Worm (Caenorhabditis elegans) whole organism, L4 larva: Measurements from ENCODE around the gene nol-10.
"Not testable (repeated sequence)": the region's sequence is repeated elsewhere in the genome, so short reads cannot be mapped to it uniquely, and the experiment has no call there.

ENCODE experiments used
- F26F4.8 ChIP-seq: fragments of 200-800 bp; sonication (Bioruptor generic); conservative IDR thresholded peaks from 2 replicates; pipeline ENCODE4 v1.3.6; 2022; ENCODE audit warnings: missing genetic modification characterization, missing compliant biosample characterization
- R02D3.7 ChIP-seq: fragments of 150-350 bp; sonication (generic microtip); optimal IDR thresholded peaks from 3 replicates; lab custom pipeline; 2014; ENCODE audit warnings: missing biosample characterization, missing genetic modification characterization
- Y75B8A.6 ChIP-seq: fragments of 200-800 bp; sonication (Bioruptor generic); IDR thresholded peaks from 2 replicates; pipeline ENCODE4 v1.3.6; 2022; ENCODE audit warnings: missing genetic modification reagents, missing genetic modification characterization, missing compliant biosample characterization
- ZK337.2 ChIP-seq: fragments of 200-800 bp; sonication (Bioruptor generic); IDR thresholded peaks from 2 replicates; pipeline ENCODE4 v1.3.6; 2022; ENCODE audit warnings: missing genetic modification reagents, missing genetic modification characterization, missing compliant biosample characterization
- aha-1 ChIP-seq: fragments of 150-350 bp; peaks from one replicate; lab custom pipeline; 2014; ENCODE audit warnings: missing biosample characterization, missing genetic modification characterization
- arid-1 ChIP-seq: fragments of 200-800 bp; sonication (Bioruptor generic); conservative IDR thresholded peaks from 2 replicates; pipeline ENCODE4 v1.3.6; 2022; ENCODE audit warnings: missing genetic modification reagents, missing genetic modification characterization, missing compliant biosample characterization
- attf-4 ChIP-seq: sonication (generic microtip); optimal IDR thresholded peaks from 3 replicates; lab custom pipeline; 2017; ENCODE audit warnings: missing biosample characterization, missing genetic modification characterization
- ceh-20 ChIP-seq: fragments of 200-800 bp; sonication (Bioruptor generic); IDR thresholded peaks from 2 replicates; pipeline ENCODE4 v1.3.6; 2022; ENCODE audit warnings: missing genetic modification reagents, missing genetic modification characterization, missing compliant biosample characterization
- daf-19 ChIP-seq: fragments of 200-800 bp; sonication (Bioruptor generic); conservative IDR thresholded peaks from 2 replicates; pipeline ENCODE4 v1.3.6; 2022; ENCODE audit warnings: missing genetic modification characterization, missing compliant biosample characterization
- dmd-6 ChIP-seq: fragments of 200-800 bp; sonication (Bioruptor generic); IDR thresholded peaks from 2 replicates; pipeline ENCODE4 v1.3.6; 2022; ENCODE audit warnings: missing genetic modification reagents, missing genetic modification characterization, missing compliant biosample characterization
- duxl-1 ChIP-seq: sonication (generic microtip); optimal IDR thresholded peaks from 2 replicates; lab custom pipeline; 2016; ENCODE audit warnings: mild to moderate bottlenecking, missing genetic modification characterization, moderate library complexity, missing compliant biosample characterization; ENCODE audit not compliant: poor library complexity
- dve-1 ChIP-seq: sonication (generic microtip); optimal IDR thresholded peaks from 2 replicates; lab custom pipeline; 2017; ENCODE audit warnings: antibody characterized with exemption, mild to moderate bottlenecking, missing genetic modification characterization, missing compliant biosample characterization; ENCODE audit not compliant: insufficient read depth
- egl-43 ChIP-seq: fragments of 200-800 bp; sonication (Bioruptor generic); IDR thresholded peaks from 2 replicates; pipeline ENCODE4 v1.3.6; 2022; ENCODE audit warnings: missing genetic modification reagents, missing genetic modification characterization, missing compliant biosample characterization
- fos-1 ChIP-seq: fragments of 150-350 bp; optimal IDR thresholded peaks from 2 replicates; lab custom pipeline; 2014; ENCODE audit warnings: missing biosample characterization, missing genetic modification characterization
- gei-8 ChIP-seq: fragments of 200-800 bp; sonication (Bioruptor generic); optimal IDR thresholded peaks from 2 replicates; lab custom pipeline; 2018; ENCODE audit warnings: mild to moderate bottlenecking, missing genetic modification characterization, missing compliant biosample characterization
- hif-1 ChIP-seq, 2 experiments: sonication (generic microtip); optimal IDR thresholded peaks; 2 replicates each; lab custom pipeline; 2016 to 2017; ENCODE audit warnings: missing compliant biosample characterization in 2 of 2, missing genetic modification characterization in 2 of 2, missing genetic modification reagents in 2 of 2, missing genotype in 2 of 2, mild to moderate bottlenecking in 1 of 2
- jun-1 ChIP-seq: fragments of 150-350 bp; optimal IDR thresholded peaks from 2 replicates; lab custom pipeline; 2014; ENCODE audit warnings: missing biosample characterization, missing genetic modification reagents, missing genetic modification characterization
- lim-7 ChIP-seq: fragments of 200-800 bp; sonication (Bioruptor generic); IDR thresholded peaks from 2 replicates; pipeline ENCODE4 v1.3.6; 2022; ENCODE audit warnings: missing genetic modification characterization, missing compliant biosample characterization
- lir-3 ChIP-seq: sonication (generic microtip); optimal IDR thresholded peaks from 2 replicates; lab custom pipeline; 2016; ENCODE audit warnings: mild to moderate bottlenecking, missing genetic modification characterization, missing compliant biosample characterization
- lsy-2 ChIP-seq, 2 experiments: fragments of 150-350 bp in 1 of 2; sonication (generic microtip) in 1 of 2; optimal IDR thresholded peaks; 2 replicates each; lab custom pipeline; 2014 to 2017; ENCODE audit warnings: missing biosample characterization in 2 of 2, missing genetic modification characterization in 2 of 2
- madf-5 ChIP-seq, 2 experiments: fragments of 200-800 bp; sonication (Bioruptor generic); IDR thresholded peaks; 2 replicates each; pipeline ENCODE4 v1.3.6; 2022; ENCODE audit warnings: missing compliant biosample characterization in 2 of 2, missing genetic modification characterization in 2 of 2
- mep-1 ChIP-seq: fragments of 150-350 bp; sonication (generic microtip); optimal IDR thresholded peaks from 3 replicates; lab custom pipeline; 2014; ENCODE audit warnings: missing biosample characterization, missing genetic modification characterization
- mxl-2 ChIP-seq: fragments of 200-800 bp; sonication (Bioruptor generic); conservative IDR thresholded peaks from 2 replicates; pipeline ENCODE4 v1.3.6; 2022; ENCODE audit warnings: missing genetic modification reagents, missing genetic modification characterization, missing compliant biosample characterization
- mxl-3 ChIP-seq: fragments of 200-800 bp; sonication (Bioruptor generic); optimal IDR thresholded peaks from 2 replicates; lab custom pipeline; 2018; ENCODE audit warnings: mild to moderate bottlenecking, missing genetic modification characterization, missing compliant biosample characterization
- nhr-10 ChIP-seq: fragments of 150-350 bp; optimal IDR thresholded peaks from 2 replicates; lab custom pipeline; 2014; ENCODE audit warnings: missing biosample characterization, missing genetic modification characterization
- nhr-102 ChIP-seq: sonication (generic microtip); optimal IDR thresholded peaks from 2 replicates; lab custom pipeline; 2016; ENCODE audit warnings: mild to moderate bottlenecking, missing genetic modification characterization, moderate library complexity, missing compliant biosample characterization
- nhr-25 ChIP-seq: sonication (generic microtip); optimal IDR thresholded peaks from 2 replicates; lab custom pipeline; 2017; ENCODE audit warnings: missing genetic modification characterization, mild to moderate bottlenecking, missing compliant biosample characterization, antibody characterized with exemption, moderate library complexity, borderline replicate concordance; ENCODE audit not compliant: insufficient read depth
- nhr-42 ChIP-seq: fragments of 200-800 bp; sonication (Bioruptor generic); IDR thresholded peaks from 2 replicates; pipeline ENCODE4 v1.3.6; 2022; ENCODE audit warnings: missing genetic modification characterization, missing compliant biosample characterization
- nhr-48 ChIP-seq: sonication (generic microtip); optimal IDR thresholded peaks from 2 replicates; lab custom pipeline; 2016; ENCODE audit warnings: mild to moderate bottlenecking, missing genetic modification characterization, missing compliant biosample characterization
- saeg-2 ChIP-seq: fragments of 200-800 bp; sonication (Bioruptor generic); IDR thresholded peaks from 2 replicates; pipeline ENCODE4 v1.3.6; 2022; ENCODE audit warnings: missing genetic modification reagents, missing genetic modification characterization, missing compliant biosample characterization
- skn-1 ChIP-seq: fragments of 150-350 bp; optimal IDR thresholded peaks from 2 replicates; lab custom pipeline; 2014; ENCODE audit warnings: missing biosample characterization, missing genetic modification characterization
- tag-97 ChIP-seq: fragments of 200-800 bp; sonication (Bioruptor generic); IDR thresholded peaks from 2 replicates; pipeline ENCODE4 v1.3.6; 2022; ENCODE audit warnings: missing genetic modification characterization, missing compliant biosample characterization
- tra-1 ChIP-seq: fragments of 200-800 bp; sonication (Bioruptor generic); IDR thresholded peaks from 2 replicates; pipeline ENCODE4 v1.3.6; 2022; ENCODE audit warnings: missing genetic modification reagents, missing genetic modification characterization, missing compliant biosample characterization
- unc-39 ChIP-seq: sonication (generic microtip); optimal IDR thresholded peaks from 2 replicates; lab custom pipeline; 2017; ENCODE audit warnings: missing biosample characterization, missing genetic modification characterization
- unc-62 ChIP-seq, 3 experiments: fragments of 150-350 bp in 1 of 3; sonication (generic microtip); optimal IDR thresholded peaks in 2 of 3; peaks in 1 of 3; 1 replicate in 1 of 3; 2 replicates in 2 of 3; lab custom pipeline; 2014 to 2017; ENCODE audit warnings: missing biosample characterization in 3 of 3, missing genetic modification characterization in 3 of 3, missing genetic modification reagents in 3 of 3, missing genotype in 1 of 3
- vab-7 ChIP-seq: fragments of 200-800 bp; sonication (Bioruptor generic); IDR thresholded peaks from 2 replicates; pipeline ENCODE4 v1.3.6; 2022; ENCODE audit warnings: missing genetic modification reagents, missing genetic modification characterization, missing compliant biosample characterization
- zag-1 ChIP-seq: fragments of 150-350 bp; optimal IDR thresholded peaks from 2 replicates; lab custom pipeline; 2014; ENCODE audit warnings: missing biosample characterization, missing genetic modification characterization
- zfp-2 ChIP-seq: sonication (generic microtip); optimal IDR thresholded peaks from 2 replicates; lab custom pipeline; 2016; ENCODE audit warnings: mild to moderate bottlenecking, missing genetic modification characterization, missing compliant biosample characterization
- zip-2 ChIP-seq: fragments of 150-350 bp; optimal IDR thresholded peaks from 2 replicates; lab custom pipeline; 2014; ENCODE audit warnings: missing biosample characterization, missing genetic modification characterization

nol-10 gene

DNA sequence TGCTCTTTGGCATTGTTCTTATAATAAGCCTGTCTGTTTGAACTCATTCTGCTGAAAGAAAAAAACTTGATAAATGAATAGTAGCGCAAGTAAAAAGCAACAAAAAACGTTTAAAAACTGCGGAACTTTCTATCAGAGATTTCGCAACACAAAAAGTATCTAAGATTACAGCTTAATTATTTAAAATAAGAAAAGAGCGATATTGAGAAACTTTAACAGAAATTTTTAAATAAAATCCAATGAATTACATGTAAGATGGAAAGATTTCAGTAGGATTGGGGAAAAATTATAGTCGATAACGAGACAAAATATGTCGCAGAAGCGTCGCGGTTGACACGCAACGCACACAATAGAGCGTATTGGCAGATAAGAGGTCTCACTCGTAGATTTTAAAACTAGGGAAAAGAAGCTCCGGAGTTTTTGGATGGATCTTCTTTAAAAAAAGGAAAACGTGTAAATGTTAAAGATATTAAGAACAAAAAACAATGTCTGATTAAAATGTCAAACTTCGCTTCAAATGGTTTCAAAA, 18.7 kb upstream of the nol-10 start, which contains the start of gene ima-3 (continued):
- TF ChIP-seq skn-1 (no peak), nhr-102 (tag; lab: Kevin White, UChicago) (no peak), jun-1 (tag; lab: Kevin White, UChicago) (no peak), nhr-25 (tag; lab: Kevin White, UChicago) (no peak), tag-97 (no peak), unc-62 (GFP tag; optimal IDR thresholded peaks at IDR 0.05 in 1 of 2; lab: Kevin White, UChicago) (no peak), unc-62 (tag; optimal IDR thresholded peaks at IDR 0.05; lab: Kevin White, UChicago) (no peak), mep-1 (peak; percentile 51), nhr-42 (GFP tag; lab: Robert Waterston, UW) (no peak), dve-1 (tag; lab: Kevin White, UChicago) (peak; percentile 30), zag-1 (tag; lab: Kevin White, UChicago) (no peak), lsy-2 (tag; optimal IDR thresholded peaks at IDR 0.05; lab: Kevin White, UChicago) (peak in 1 of 2 experiments; percentile 62)
- TF ChIP-seq, all 104 proteins: peak for 15

DNA sequence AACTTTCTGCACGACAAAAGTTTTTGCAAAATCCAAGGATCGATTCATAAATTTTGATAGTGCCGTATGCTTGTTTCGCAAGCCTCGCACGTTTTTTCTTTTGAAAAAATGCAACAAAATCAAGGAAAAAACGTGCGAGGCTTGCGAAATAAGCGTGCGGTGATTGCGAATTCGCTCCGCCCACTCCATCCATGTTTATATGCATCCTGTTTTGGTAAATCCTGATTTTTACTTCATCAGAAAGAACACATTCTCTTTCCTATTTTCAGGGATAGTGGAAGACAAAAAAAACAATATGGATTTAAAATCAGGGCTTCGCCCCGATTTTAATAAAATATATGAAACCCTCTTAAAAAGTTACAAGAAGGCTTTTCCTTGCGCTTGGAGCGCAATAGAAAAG, 16.5 kb upstream of the nol-10 start, which contains the start of gene F32E10.9:
Gene F32E10.9 (minus strand): TSS at position 101 of the 400 bp plus-strand sequence.
- TF ChIP-seq aha-1 (tag; lab: Kevin White, UChicago); lim-7; dve-1 (tag; lab: Kevin White, UChicago): not testable (repeated sequence)

DNA sequence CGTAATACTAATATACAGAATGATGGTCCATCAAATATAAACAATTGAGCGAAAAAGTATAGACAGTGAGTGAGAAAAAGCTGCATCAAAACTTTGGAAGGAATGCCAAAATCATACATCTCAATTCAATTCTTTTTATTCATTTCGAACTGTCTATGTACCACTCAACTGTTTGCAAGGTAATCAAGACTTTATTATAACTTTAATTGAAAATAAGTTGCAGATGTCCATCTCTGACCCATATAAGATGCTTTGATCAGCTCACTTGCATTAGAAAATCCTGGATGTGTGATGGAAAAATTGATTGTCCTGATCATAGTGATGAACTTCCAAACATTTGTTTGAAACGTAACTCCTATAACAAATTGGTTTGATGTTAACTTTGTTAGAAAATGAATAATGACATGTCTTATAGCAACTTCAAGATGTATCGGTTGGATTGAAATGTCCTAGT, 12.8 kb upstream of the nol-10 start, which contains the start of gene F32E10.8:
Gene F32E10.8 (plus strand): TSS at position 51 of the 454 bp plus-strand sequence.
- TF ChIP-seq lsy-2 (tag; optimal IDR thresholded peaks at IDR 0.05; lab: Kevin White, UChicago) (no peak), tra-1 (GFP tag; lab: Robert Waterston, UW) (no peak), unc-39 (tag; lab: Kevin White, UChicago) (no peak), F26F4.8 (no peak), unc-62 (GFP tag; optimal IDR thresholded peaks at IDR 0.05 in 1 of 2; lab: Kevin White, UChicago) (peak in 1 of 2 experiments; percentile 97), unc-62 (tag; optimal IDR thresholded peaks at IDR 0.05; lab: Kevin White, UChicago) (no peak), nhr-48 (tag; lab: Kevin White, UChicago) (no peak), lim-7 (no peak), arid-1 (GFP tag; lab: Robert Waterston, UW) (no peak)

DNA sequence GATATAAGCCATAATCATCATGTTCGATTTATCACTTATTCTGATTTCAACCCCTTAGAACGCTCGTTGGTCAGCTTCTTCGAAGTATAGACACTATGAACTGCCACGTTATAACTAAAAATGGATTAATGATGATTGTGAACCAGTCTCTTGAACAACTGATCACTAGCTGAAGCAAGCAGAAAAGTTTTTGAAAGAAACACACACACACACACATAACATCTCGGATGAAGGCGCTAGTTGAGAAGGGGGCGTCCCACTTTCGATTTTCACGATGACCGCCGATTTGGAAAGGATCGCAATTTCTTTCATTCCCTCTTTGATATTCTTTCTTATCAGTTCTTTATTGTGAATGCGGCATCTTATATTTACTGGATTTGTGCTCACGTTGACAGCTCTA, 11.8 kb upstream of the nol-10 start, which contains the start of gene clec-180:
Gene clec-180 (plus strand): TSS at position 301 of the 400 bp plus-strand sequence.
- no peak for TF ChIP-seq zip-2
- TF ChIP-seq nhr-102 (tag; lab: Kevin White, UChicago) = no peak
- TF ChIP-seq nhr-10 (tag; lab: Kevin White, UChicago) = no peak
- no peak for TF ChIP-seq Y75B8A.6
- TF ChIP-seq duxl-1 (tag; lab: Kevin White, UChicago) = no peak
- no peak for TF ChIP-seq ceh-20 (GFP tag; lab: Robert Waterston, UW)
- no peak for TF ChIP-seq vab-7 (GFP tag; lab: Robert Waterston, UW)
- no peak for TF ChIP-seq aha-1 (tag; lab: Kevin White, UChicago)
- no peak for TF ChIP-seq arid-1 (GFP tag; lab: Robert Waterston, UW)
- no peak for TF ChIP-seq mxl-2 (GFP tag; lab: Robert Waterston, UW)
- TF ChIP-seq fos-1 (tag; lab: Kevin White, UChicago) = no peak
- no peak for TF ChIP-seq saeg-2
- no peak for TF ChIP-seq zfp-2
- TF ChIP-seq, all 104 proteins: peak for 0

DNA sequence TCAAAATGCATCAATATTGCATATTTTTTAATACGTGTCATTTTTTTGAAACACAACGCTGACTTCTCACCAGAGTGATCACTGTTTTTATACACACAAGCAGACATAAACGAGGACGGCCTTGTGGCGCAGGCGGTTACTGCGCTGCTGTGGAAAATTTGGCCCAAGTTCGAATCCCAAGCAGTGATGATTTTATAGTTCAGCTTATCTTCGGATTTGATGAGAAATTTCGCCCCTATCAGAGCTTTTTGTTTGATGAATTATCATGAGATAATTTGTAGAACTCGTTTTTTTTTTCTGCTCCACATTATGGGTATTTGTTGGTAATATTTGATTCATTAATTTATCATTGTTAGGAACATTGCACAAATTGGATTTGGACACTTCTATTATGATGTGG, 6.5 kb upstream of the nol-10 start:
- TF ChIP-seq mxl-2 (GFP tag; lab: Robert Waterston, UW) (peak; percentile 80), mxl-3 (peak; percentile 82), egl-43 (peak; percentile 98), madf-5 (GFP tag; IDR thresholded peaks at IDR 0.05; lab: Robert Waterston, UW) (peak; percentile 90 to 95), attf-4 (peak; percentile 68), R02D3.7 (tag; lab: Kevin White, UChicago) (peak; percentile 34), dve-1 (tag; lab: Kevin White, UChicago) (peak; percentile 89), nhr-102 (tag; lab: Kevin White, UChicago) (peak; percentile 81), daf-19 (GFP tag; lab: Robert Waterston, UW) (no peak; the same call in 1 of the 2 replicates), lir-3 (tag; lab: Kevin White, UChicago) (peak; percentile 85), ZK337.2 (GFP tag; lab: Robert Waterston, UW) (peak; percentile 74; the same call in 1 of the 2 replicates), dmd-6 (GFP tag; lab: Robert Waterston, UW) (peak; percentile 73), gei-8 (GFP tag; lab: Kevin White, UChicago) (peak; percentile 92), tag-97 (no peak), zag-1 (tag; lab: Kevin White, UChicago) (no peak), hif-1 (tag; optimal IDR thresholded peaks at IDR 0.05; lab: Kevin White, UChicago) (peak; percentile 59 to 71), zfp-2 (peak; percentile 73), nhr-25 (tag; lab: Kevin White, UChicago) (peak; percentile 38), nhr-42 (GFP tag; lab: Robert Waterston, UW) (peak; percentile 87)
